Worm (Caenorhabditis elegans) whole organism, L4/young adult: ENCODE results near the gene T10F2.2.

ENCODE experiments used
- W03F9.2 ChIP-seq: fragments of 150-350 bp; optimal IDR thresholded peaks from 2 replicates; lab custom pipeline; 2014; ENCODE audit warnings: missing biosample characterization, missing genetic modification characterization
- dao-5 ChIP-seq: sonication (generic microtip); optimal IDR thresholded peaks from 2 replicates; lab custom pipeline; 2016; ENCODE audit warnings: missing genotype, missing genetic modification characterization, moderate library complexity, missing compliant biosample characterization
- him-1 ChIP-seq: sonication (generic microtip); optimal IDR thresholded peaks from 2 replicates; lab custom pipeline; 2016; ENCODE audit warnings: missing genotype, missing genetic modification reagents, missing genetic modification characterization, missing compliant biosample characterization

The T10F2.2 gene

DNA sequence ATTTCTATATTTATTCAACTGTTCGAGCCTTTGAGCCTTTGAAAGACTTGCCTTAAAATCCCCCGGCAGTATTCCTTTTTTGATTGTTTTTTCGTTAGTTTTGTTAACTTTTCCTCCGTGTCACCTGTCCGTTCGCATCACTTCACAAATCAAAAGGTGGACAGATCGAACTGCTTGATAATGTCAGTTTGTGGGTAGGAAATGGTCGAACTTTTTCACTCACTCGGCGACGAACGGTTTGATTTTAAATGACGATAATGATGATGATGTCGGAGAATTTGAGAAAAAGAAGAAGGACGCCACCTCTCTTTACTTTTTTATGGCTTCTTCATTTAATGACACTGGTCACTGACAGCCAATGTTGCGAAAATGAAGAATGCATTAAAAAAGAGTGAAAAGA lies 46.0 kb downstream of the T10F2.2 start:
- TF ChIP-seq him-1 (tag; lab: Kevin White, UChicago) (no peak), dao-5 (tag; lab: Kevin White, UChicago) (no peak), W03F9.2 (tag; lab: Kevin White, UChicago) (no peak)
